Fruit fly (Drosophila melanogaster): ENCODE measurements around the gene Agpat4.
A peak's percentile ranks its signal among the peaks of the same experiment; 100 is the strongest.

The Agpat4 gene

DNA sequence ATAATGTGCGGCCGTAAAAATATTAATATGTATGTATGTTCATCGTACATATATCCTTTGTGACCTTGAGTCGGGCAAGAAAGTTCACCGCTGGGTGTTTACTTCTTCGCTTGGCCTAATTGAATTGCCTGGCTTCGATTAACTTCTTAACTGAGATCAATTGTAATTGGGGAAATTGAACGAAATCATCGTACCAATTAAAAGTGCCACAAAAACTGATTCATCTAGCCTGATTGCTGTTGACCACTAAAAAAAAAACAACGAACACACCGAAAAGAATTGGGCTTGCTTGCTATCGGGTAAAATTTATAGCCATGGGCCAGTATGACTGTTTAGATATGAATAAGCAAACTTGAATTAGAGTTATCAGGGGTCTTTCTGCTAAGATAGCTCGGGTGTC is 20.9 kb upstream of the Agpat4 start:
- TF ChIP-seq Clk (GFP tag; optimal IDR thresholded peaks at IDR 0.05) = no peak
- TF ChIP-seq CG7101 (tag; optimal IDR thresholded peaks at IDR 0.05) = no peak
- TF ChIP-seq kay (GFP tag; ENCODE audit: borderline replicate concordance) = no peak
- no peak for TF ChIP-seq pad (GFP tag; optimal IDR thresholded peaks at IDR 0.05)
- no peak for TF ChIP-seq CG12768 (GFP tag; optimal IDR thresholded peaks at IDR 0.05)
- no peak for TF ChIP-seq toe (GFP tag; optimal IDR thresholded peaks at IDR 0.05)
- TF ChIP-seq ovo (GFP tag; optimal IDR thresholded peaks at IDR 0.05) = no peak
- no peak for TF ChIP-seq Crg-1 (GFP tag; optimal IDR thresholded peaks at IDR 0.05)
- TF ChIP-seq CG7045 (GFP tag; optimal IDR thresholded peaks at IDR 0.05) = no peak
- TF ChIP-seq CG11617 (GFP tag; optimal IDR thresholded peaks at IDR 0.05) = no peak

dm6 chr3L:16400175-16400574 is 18.8 kb upstream of the Agpat4 start, which contains the start of gene CG44836:
Gene CG44836 (minus strand): TSS chr3L:16400275.
- peak; percentile 20 for TF ChIP-seq kay (GFP tag; ENCODE audit: borderline replicate concordance)
- TF ChIP-seq CG7045 (GFP tag; optimal IDR thresholded peaks at IDR 0.05) = no peak

- TF ChIP-seq CG33017 (tag; optimal IDR thresholded peaks at IDR 0.05) (no peak), CG7045 (GFP tag; optimal IDR thresholded peaks at IDR 0.05) (no peak), Mnt (GFP tag; optimal IDR thresholded peaks at IDR 0.05) (no peak)
Observed at dm6 chr3L:16394506-16394905, 13.1 kb upstream of the Agpat4 start, which contains the start of gene Gagr. Gene Gagr (plus strand): TSS chr3L:16394586.

DNA sequence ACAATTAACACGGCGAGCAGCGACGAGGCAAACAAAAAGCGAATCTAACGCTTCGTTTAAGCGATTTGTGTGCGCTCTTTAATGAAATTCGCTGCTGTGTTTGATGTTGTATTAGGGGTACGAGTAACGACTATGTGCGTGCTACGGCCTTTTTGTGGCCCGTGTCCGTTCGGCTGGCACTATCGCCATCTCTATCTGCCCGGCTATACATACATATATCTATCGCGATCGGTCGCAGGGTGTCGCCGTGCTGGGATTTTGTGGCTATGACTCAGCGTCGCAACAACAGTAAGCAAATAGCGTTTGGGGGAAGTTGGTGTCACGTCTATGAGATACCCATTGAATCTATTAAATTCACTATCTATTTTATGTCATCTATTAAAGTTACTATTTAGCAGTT is 12.3 kb upstream of the Agpat4 start:
- TF ChIP-seq kay (GFP tag; ENCODE audit: borderline replicate concordance) = peak; percentile 53
- TF ChIP-seq toe (GFP tag; optimal IDR thresholded peaks at IDR 0.05) = no peak
- no peak for TF ChIP-seq Clk (GFP tag; optimal IDR thresholded peaks at IDR 0.05)
- no peak for TF ChIP-seq ovo (GFP tag; optimal IDR thresholded peaks at IDR 0.05)
- no peak for TF ChIP-seq cnc (optimal IDR thresholded peaks at IDR 0.05)
- no peak for TF ChIP-seq CG33017 (tag; optimal IDR thresholded peaks at IDR 0.05)

DNA sequence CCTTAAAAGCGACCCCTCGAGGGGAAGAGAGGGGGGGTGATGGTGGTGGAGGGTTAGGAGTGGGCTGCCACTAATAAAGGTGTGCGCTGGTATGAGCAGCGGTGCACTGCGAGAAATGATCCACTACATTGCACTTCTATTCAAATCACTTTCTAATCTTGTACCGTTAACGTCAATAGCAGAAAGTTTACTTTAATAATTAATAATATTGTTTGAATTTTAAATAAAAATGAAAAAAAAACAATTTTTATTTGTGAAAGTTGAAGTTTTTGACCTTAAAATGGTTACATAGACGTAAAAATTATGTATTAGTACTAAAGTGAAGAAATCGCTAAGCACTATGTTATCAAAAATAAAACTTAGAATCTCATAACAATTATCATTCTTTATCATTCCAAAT is 11.5 kb upstream of the Agpat4 start:
- TF ChIP-seq Mnt (GFP tag; optimal IDR thresholded peaks at IDR 0.05) = no peak
- no peak for TF ChIP-seq CG11617 (GFP tag; optimal IDR thresholded peaks at IDR 0.05)
- TF ChIP-seq toe (GFP tag; optimal IDR thresholded peaks at IDR 0.05) = no peak
- TF ChIP-seq cnc (optimal IDR thresholded peaks at IDR 0.05) = no peak
- no peak for TF ChIP-seq CG14711 (tag; optimal IDR thresholded peaks at IDR 0.05)
- TF ChIP-seq CG5204 (GFP tag; optimal IDR thresholded peaks at IDR 0.05) = no peak
- TF ChIP-seq Hr96 (GFP tag; optimal IDR thresholded peaks at IDR 0.05) = no peak
- no peak for TF ChIP-seq Crg-1 (GFP tag; optimal IDR thresholded peaks at IDR 0.05)
- TF ChIP-seq CG7101 (tag; optimal IDR thresholded peaks at IDR 0.05) = no peak
- TF ChIP-seq tj (GFP tag; optimal IDR thresholded peaks at IDR 0.05) = no peak

dm6 chr3L:16392203-16392800 is 10.9 kb upstream of the Agpat4 start:
- TF ChIP-seq CG11617 (GFP tag; optimal IDR thresholded peaks at IDR 0.05) = no peak
- TF ChIP-seq Mnt (GFP tag; optimal IDR thresholded peaks at IDR 0.05) = no peak
- no peak for TF ChIP-seq kay (GFP tag; ENCODE audit: borderline replicate concordance)
- no peak for TF ChIP-seq cnc (optimal IDR thresholded peaks at IDR 0.05)
- no peak for TF ChIP-seq pad (GFP tag; optimal IDR thresholded peaks at IDR 0.05)
- no peak for TF ChIP-seq CG5204 (GFP tag; optimal IDR thresholded peaks at IDR 0.05)
- TF ChIP-seq Clk (GFP tag; optimal IDR thresholded peaks at IDR 0.05) = no peak
- no peak for TF ChIP-seq tj (GFP tag; optimal IDR thresholded peaks at IDR 0.05)

- TF ChIP-seq CG1620 (GFP tag; optimal IDR thresholded peaks at IDR 0.05) (no peak), tj (GFP tag; optimal IDR thresholded peaks at IDR 0.05) (no peak), Clk (GFP tag; optimal IDR thresholded peaks at IDR 0.05) (no peak), CG33017 (tag; optimal IDR thresholded peaks at IDR 0.05) (no peak), bab1 (GFP tag; optimal IDR thresholded peaks at IDR 0.05) (no peak), CG5204 (GFP tag; optimal IDR thresholded peaks at IDR 0.05) (no peak), toe (GFP tag; optimal IDR thresholded peaks at IDR 0.05) (no peak), kay (GFP tag; ENCODE audit: borderline replicate concordance) (no peak), CG12768 (GFP tag; optimal IDR thresholded peaks at IDR 0.05) (no peak), cic (GFP tag; optimal IDR thresholded peaks at IDR 0.05) (no peak), pad (GFP tag; optimal IDR thresholded peaks at IDR 0.05) (no peak), CG7101 (tag; optimal IDR thresholded peaks at IDR 0.05) (no peak), Hr96 (GFP tag; optimal IDR thresholded peaks at IDR 0.05) (no peak), CG7045 (GFP tag; optimal IDR thresholded peaks at IDR 0.05) (no peak), CG14711 (tag; optimal IDR thresholded peaks at IDR 0.05) (no peak), Mnt (GFP tag; optimal IDR thresholded peaks at IDR 0.05) (no peak), Crg-1 (GFP tag; optimal IDR thresholded peaks at IDR 0.05) (no peak), CG11617 (GFP tag; optimal IDR thresholded peaks at IDR 0.05) (no peak)
Observed at dm6 chr3L:16391257-16391656, 9.9 kb upstream of the Agpat4 start.

dm6 chr3L:16390793-16391192 is 9.4 kb upstream of the Agpat4 start:
- TF ChIP-seq CG7045 (GFP tag; optimal IDR thresholded peaks at IDR 0.05) (no peak), kay (GFP tag; ENCODE audit: borderline replicate concordance) (peak; percentile 52)

Measured in whole organism, adult.